Worm (Caenorhabditis elegans) whole organism, late embryonic: ENCODE measurements around the gene del-9.
A peak's percentile ranks its signal among the peaks of the same experiment; 100 is the strongest.

Experiments used
- C08G9.2 ChIP-seq: sonication (generic microtip); optimal IDR thresholded peaks from 2 replicates; lab custom pipeline; 2016; ENCODE audit warnings: mild to moderate bottlenecking, missing genetic modification characterization, moderate library complexity, missing compliant biosample characterization
- C38D4.7 ChIP-seq: fragments of 200-800 bp; sonication (Bioruptor generic); optimal IDR thresholded peaks from 2 replicates; lab custom pipeline; 2018; ENCODE audit warnings: mild to moderate bottlenecking, missing genetic modification characterization, moderate library complexity, missing compliant biosample characterization
- F13H6.1 ChIP-seq: sonication (generic microtip); optimal IDR thresholded peaks from 2 replicates; lab custom pipeline; 2016; ENCODE audit warnings: missing genetic modification characterization, missing compliant biosample characterization
- K09A11.1 ChIP-seq: sonication (generic microtip); optimal IDR thresholded peaks from 2 replicates; lab custom pipeline; 2017; ENCODE audit warnings: antibody characterized with exemption, mild to moderate bottlenecking, missing genetic modification characterization, missing compliant biosample characterization; ENCODE audit not compliant: insufficient read depth
- T23F11.4 ChIP-seq: fragments of 200-800 bp; sonication (Bioruptor generic); optimal IDR thresholded peaks from 2 replicates; lab custom pipeline; 2018; ENCODE audit warnings: mild to moderate bottlenecking, missing genetic modification characterization, missing compliant biosample characterization
- Y22D7AL.16 ChIP-seq: sonication (generic microtip); optimal IDR thresholded peaks from 2 replicates; lab custom pipeline; 2016; ENCODE audit warnings: missing genetic modification characterization, missing compliant biosample characterization
- ceh-18 ChIP-seq: sonication (generic microtip); optimal IDR thresholded peaks from 2 replicates; lab custom pipeline; 2016; ENCODE audit warnings: missing genetic modification characterization, missing compliant biosample characterization
- ceh-19 ChIP-seq: fragments of 200-800 bp; sonication (Bioruptor generic); optimal IDR thresholded peaks from 2 replicates; lab custom pipeline; 2018; ENCODE audit warnings: mild to moderate bottlenecking, missing genetic modification characterization, missing compliant biosample characterization
- ceh-2 ChIP-seq: sonication (generic microtip); optimal IDR thresholded peaks from 2 replicates; lab custom pipeline; 2016; ENCODE audit warnings: missing genotype, missing genetic modification characterization, missing compliant biosample characterization
- ceh-22 ChIP-seq: sonication (generic microtip); optimal IDR thresholded peaks from 2 replicates; lab custom pipeline; 2017; ENCODE audit warnings: missing biosample characterization, missing genetic modification characterization
- ceh-48 ChIP-seq: sonication (generic microtip); optimal IDR thresholded peaks from 2 replicates; lab custom pipeline; 2016; ENCODE audit warnings: missing genetic modification characterization, inconsistent platforms, missing compliant biosample characterization
- ceh-9 ChIP-seq: sonication (generic microtip); optimal IDR thresholded peaks from 2 replicates; lab custom pipeline; 2016; ENCODE audit warnings: mild to moderate bottlenecking, missing genetic modification characterization, inconsistent platforms, missing compliant biosample characterization
- dmd-4 ChIP-seq: sonication (generic microtip); optimal IDR thresholded peaks from 2 replicates; lab custom pipeline; 2016; ENCODE audit warnings: borderline replicate concordance, missing genetic modification characterization, missing compliant biosample characterization
- dve-1 ChIP-seq: sonication (generic microtip); optimal IDR thresholded peaks from 2 replicates; lab custom pipeline; 2017; ENCODE audit warnings: antibody characterized with exemption, mild to moderate bottlenecking, missing genetic modification characterization, missing compliant biosample characterization
- elt-4 ChIP-seq: sonication (generic microtip); optimal IDR thresholded peaks from 2 replicates; lab custom pipeline; 2016; ENCODE audit warnings: missing genetic modification characterization, missing compliant biosample characterization
- fax-1 ChIP-seq: sonication (generic microtip); optimal IDR thresholded peaks from 2 replicates; lab custom pipeline; 2016; ENCODE audit warnings: missing genotype, missing genetic modification characterization, missing compliant biosample characterization
- fkh-10 ChIP-seq: fragments of 150-350 bp; optimal IDR thresholded peaks from 2 replicates; lab custom pipeline; 2014; ENCODE audit warnings: missing biosample characterization, missing genetic modification reagents, missing genetic modification characterization
- fkh-6 ChIP-seq: sonication (generic microtip); optimal IDR thresholded peaks from 2 replicates; lab custom pipeline; 2016; ENCODE audit warnings: missing genetic modification characterization, missing compliant biosample characterization
- hlh-6 ChIP-seq: sonication (generic microtip); optimal IDR thresholded peaks from 2 replicates; lab custom pipeline; 2016; ENCODE audit warnings: missing genotype, missing genetic modification characterization, missing compliant biosample characterization
- hlh-8 ChIP-seq: sonication (generic microtip); optimal IDR thresholded peaks from 2 replicates; lab custom pipeline; 2016; ENCODE audit warnings: missing genotype, missing genetic modification characterization, missing compliant biosample characterization
- lim-6 ChIP-seq: sonication (generic microtip); optimal IDR thresholded peaks from 2 replicates; lab custom pipeline; 2016; ENCODE audit warnings: missing genetic modification characterization, missing compliant biosample characterization
- madf-2 ChIP-seq: sonication (generic microtip); optimal IDR thresholded peaks from 2 replicates; lab custom pipeline; 2017; ENCODE audit warnings: missing genetic modification characterization, missing compliant biosample characterization
- nfya-1 ChIP-seq: sonication (generic microtip); optimal IDR thresholded peaks from 2 replicates; lab custom pipeline; 2017; ENCODE audit warnings: missing genetic modification characterization, mild to moderate bottlenecking, missing compliant biosample characterization, antibody characterized with exemption, moderate library complexity
- nhr-11 ChIP-seq: fragments of 150-350 bp; optimal IDR thresholded peaks from 2 replicates; lab custom pipeline; 2014; ENCODE audit warnings: missing biosample characterization, missing genetic modification characterization
- npax-4 ChIP-seq: sonication (generic microtip); optimal IDR thresholded peaks from 2 replicates; lab custom pipeline; 2016; ENCODE audit warnings: missing genetic modification characterization, missing compliant biosample characterization
- odd-2 ChIP-seq: sonication (generic microtip); optimal IDR thresholded peaks from 2 replicates; lab custom pipeline; 2017; ENCODE audit warnings: antibody characterized with exemption, mild to moderate bottlenecking, missing genetic modification characterization, missing compliant biosample characterization
- pat-9 ChIP-seq: fragments of 200-800 bp; sonication (Bioruptor generic); optimal IDR thresholded peaks from 2 replicates; lab custom pipeline; 2018; ENCODE audit warnings: mild to moderate bottlenecking, missing genetic modification characterization, moderate library complexity, missing compliant biosample characterization
- pha-2 ChIP-seq: sonication (generic microtip); optimal IDR thresholded peaks from 2 replicates; lab custom pipeline; 2017; ENCODE audit warnings: mild to moderate bottlenecking, missing genetic modification characterization, missing compliant biosample characterization
- pqm-1 ChIP-seq: sonication (generic microtip); optimal IDR thresholded peaks from 2 replicates; lab custom pipeline; 2016; ENCODE audit warnings: missing genetic modification characterization, missing compliant biosample characterization
- rnt-1 ChIP-seq: sonication (generic microtip); optimal IDR thresholded peaks from 2 replicates; lab custom pipeline; 2016; ENCODE audit warnings: missing genetic modification characterization, missing compliant biosample characterization
- sox-2 ChIP-seq: fragments of 200-800 bp; sonication (Bioruptor generic); IDR thresholded peaks from 2 replicates; pipeline ENCODE4 v1.3.6; 2022; ENCODE audit warnings: missing genetic modification reagents, missing genetic modification characterization, missing compliant biosample characterization
- syd-9 ChIP-seq: sonication (generic microtip); optimal IDR thresholded peaks from 2 replicates; lab custom pipeline; 2016; ENCODE audit warnings: mild to moderate bottlenecking, missing genetic modification characterization, moderate library complexity, missing compliant biosample characterization
- unc-3 ChIP-seq, 2 experiments: fragments of 200-800 bp in 1 of 2; sonication (Bioruptor generic) in 1 of 2; sonication (generic microtip) in 1 of 2; conservative IDR thresholded peaks in 1 of 2; optimal IDR thresholded peaks in 1 of 2; 2 replicates each; pipeline versions ENCODE4 v1.3.6 to Lab custom; 2016 to 2022; ENCODE audit warnings: missing compliant biosample characterization in 2 of 2, missing genetic modification characterization in 2 of 2, missing genetic modification reagents in 1 of 2
- unc-42 ChIP-seq: sonication (generic microtip); optimal IDR thresholded peaks from 2 replicates; lab custom pipeline; 2016; ENCODE audit warnings: missing genotype, missing genetic modification characterization, missing compliant biosample characterization
- unc-86 ChIP-seq: sonication (generic microtip); optimal IDR thresholded peaks from 2 replicates; lab custom pipeline; 2016; ENCODE audit warnings: missing genetic modification characterization, missing compliant biosample characterization
- zip-5 ChIP-seq: sonication (generic microtip); optimal IDR thresholded peaks from 2 replicates; lab custom pipeline; 2016; ENCODE audit warnings: missing genetic modification characterization, missing compliant biosample characterization
- ztf-16 ChIP-seq: sonication (generic microtip); optimal IDR thresholded peaks from 2 replicates; lab custom pipeline; 2017; ENCODE audit warnings: missing genetic modification characterization, missing compliant biosample characterization

The del-9 gene

ce11 chrX:3631550-3631949 lies 14.4 kb upstream of the del-9 start:
- TF ChIP-seq nfya-1 (tag; lab: Kevin White, UChicago): no peak
- no peak for TF ChIP-seq hlh-6
- no peak for TF ChIP-seq pat-9
- no peak for TF ChIP-seq ceh-2 (tag; lab: Kevin White, UChicago)
- peak; percentile 20 for TF ChIP-seq elt-4
- TF ChIP-seq ceh-9 (tag; lab: Kevin White, UChicago): no peak
- no peak for TF ChIP-seq ceh-22 (tag; lab: Kevin White, UChicago)
- peak; percentile 23 for TF ChIP-seq rnt-1
- no peak for TF ChIP-seq C08G9.2
- TF ChIP-seq ceh-18 (tag; lab: Kevin White, UChicago): no peak
- no peak for TF ChIP-seq fax-1 (tag; lab: Kevin White, UChicago)
- TF ChIP-seq unc-42: no peak
- no peak for TF ChIP-seq nhr-11 (tag; lab: Kevin White, UChicago)
- no peak for TF ChIP-seq pha-2 (tag; lab: Kevin White, UChicago)
- TF ChIP-seq, all 69 proteins: peak for 2

DNA sequence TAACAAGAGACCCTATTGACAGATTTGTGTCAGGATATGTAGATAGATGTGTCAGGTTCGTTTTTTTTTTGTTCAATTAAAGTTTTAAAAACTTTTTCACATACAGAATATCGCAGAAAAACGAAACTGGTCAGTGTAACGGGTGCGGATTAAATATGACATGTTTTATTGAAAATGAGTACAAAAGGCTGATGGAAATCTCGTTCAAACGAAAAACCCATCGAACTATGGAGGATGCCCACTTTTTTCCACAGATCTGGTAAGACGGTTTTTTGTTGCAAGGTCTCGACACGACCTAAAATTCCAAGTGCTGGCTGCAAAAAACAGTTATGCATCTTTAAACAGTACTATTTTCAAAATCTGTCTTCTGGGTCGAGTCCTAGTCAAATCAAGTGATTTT lies 13.0 kb upstream of the del-9 start:
- TF ChIP-seq madf-2 (tag; lab: Kevin White, UChicago) (no peak), dve-1 (tag; lab: Kevin White, UChicago) (no peak)
- TF ChIP-seq, all 69 proteins: peak for 0

DNA sequence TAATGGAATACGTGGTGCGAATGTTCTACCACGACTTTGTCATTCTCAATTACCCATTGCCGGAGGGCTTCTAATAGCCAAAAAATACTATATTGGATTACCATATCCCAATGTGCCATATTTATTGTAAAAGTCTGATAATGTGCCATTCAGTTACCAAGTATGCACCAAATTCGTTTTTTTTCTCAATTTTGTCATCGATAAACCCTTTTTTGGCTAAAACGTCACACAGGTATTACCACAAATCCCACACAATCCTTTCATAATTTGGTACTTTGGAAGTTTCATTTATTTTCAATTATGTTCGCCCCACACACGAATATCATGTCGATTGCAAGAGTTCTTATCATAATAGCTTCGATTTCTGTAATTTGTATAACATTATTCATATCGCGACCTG lies 10.9 kb upstream of the del-9 start, which contains the start of gene vep-2:
vep-2 (plus strand) TSS at position 301 of the 400 bp plus-strand sequence.
- TF ChIP-seq pqm-1 (tag; lab: Kevin White, UChicago) (no peak), C38D4.7 (GFP tag; lab: Kevin White, UChicago) (no peak), unc-42 (no peak), T23F11.4 (GFP tag; lab: Kevin White, UChicago) (no peak), Y22D7AL.16 (tag; lab: Kevin White, UChicago) (no peak), dmd-4 (no peak), lim-6 (tag; lab: Kevin White, UChicago) (no peak), zip-5 (no peak), hlh-8 (no peak), ceh-48 (no peak), K09A11.1 (tag; lab: Kevin White, UChicago) (no peak), fkh-6 (tag; lab: Kevin White, UChicago) (no peak), syd-9 (tag; lab: Kevin White, UChicago) (no peak), nhr-11 (tag; lab: Kevin White, UChicago) (no peak), fkh-10 (no peak), pat-9 (no peak), ztf-16 (tag; lab: Kevin White, UChicago) (no peak), npax-4 (no peak)
- TF ChIP-seq, all 69 proteins: peak for 0

- no peak for TF ChIP-seq hlh-6
- TF ChIP-seq ceh-19 (GFP tag; lab: Kevin White, UChicago): no peak
- TF ChIP-seq unc-3 (GFP tag; conservative IDR thresholded peaks at IDR 0.05; lab: Robert Waterston, UW): no peak
- no peak for TF ChIP-seq unc-3 (tag; optimal IDR thresholded peaks at IDR 0.05; lab: Kevin White, UChicago)
- TF ChIP-seq sox-2 (GFP tag; lab: Robert Waterston, UW): no peak
- TF ChIP-seq F13H6.1 (tag; lab: Kevin White, UChicago): no peak
- TF ChIP-seq odd-2 (tag; lab: Kevin White, UChicago): no peak
- no peak for TF ChIP-seq unc-86 (tag; lab: Kevin White, UChicago)
- no peak for TF ChIP-seq pqm-1 (tag; lab: Kevin White, UChicago)
- TF ChIP-seq, all 69 proteins: peak for 0
These were observed 8.5 kb upstream of the del-9 start for ce11 chrX:3625599-3625998.
